Fruit fly (Drosophila melanogaster) whole organism, adult: ENCODE measurements around the gene CG32982.

Experiments used
- Crg-1 ChIP-seq: fragments of 200-800 bp; sonication (Bioruptor generic); optimal IDR thresholded peaks from 2 replicates; lab custom pipeline; 2016; ENCODE audit warnings: missing biosample characterization, missing genetic modification characterization
- Hr96 ChIP-seq: fragments of 200-800 bp; sonication (Bioruptor generic); optimal IDR thresholded peaks from 2 replicates; lab custom pipeline; 2016; ENCODE audit warnings: missing biosample characterization, missing genetic modification characterization
- bab1 ChIP-seq: fragments of 200-800 bp; sonication (Bioruptor generic); optimal IDR thresholded peaks from 3 replicates; lab custom pipeline; 2019; ENCODE audit warnings: missing biosample characterization, mild to moderate bottlenecking, missing genetic modification characterization, moderate library complexity
- cic ChIP-seq: fragments of 200-800 bp; sonication (Bioruptor generic); optimal IDR thresholded peaks from 2 replicates; lab custom pipeline; 2017; ENCODE audit warnings: missing biosample characterization, mild to moderate bottlenecking, missing genetic modification characterization, moderate library complexity
- cnc ChIP-seq, 2 experiments: fragments of >200 bp; optimal IDR thresholded peaks; 2 replicates each; lab custom pipeline; 2017
- tj ChIP-seq: fragments of 200-800 bp; sonication (Bioruptor generic); optimal IDR thresholded peaks from 3 replicates; lab custom pipeline; 2017; ENCODE audit warnings: missing biosample characterization, mild to moderate bottlenecking, missing genetic modification characterization, moderate library complexity

DNA sequence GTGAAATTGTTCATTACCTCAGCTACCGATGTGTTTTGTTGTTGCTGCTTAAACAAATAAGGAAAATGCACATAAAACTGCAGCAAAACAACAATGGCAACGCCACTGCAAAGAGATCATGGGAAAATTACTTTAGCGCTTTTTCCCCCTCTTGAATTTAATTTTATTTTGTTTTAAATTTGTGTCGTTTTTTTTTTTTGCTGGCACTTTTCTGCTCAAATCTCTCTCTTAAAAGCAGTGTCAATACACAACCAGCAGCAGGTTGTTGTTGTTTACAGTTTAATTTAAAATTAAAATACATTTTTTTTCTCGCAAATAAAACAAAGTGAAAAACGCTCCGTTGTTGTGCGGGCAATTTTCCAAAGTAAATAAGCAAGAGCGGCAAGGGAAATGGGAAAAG lies 32.2 kb downstream of the CG32982 start:
- TF ChIP-seq bab1 (no peak), Crg-1 (GFP tag; lab: Kevin White, UChicago) (no peak), cnc (optimal IDR thresholded peaks at IDR 0.05; lab: Kevin White, UChicago) (no peak), tj (GFP tag; lab: Kevin White, UChicago) (no peak), Hr96 (GFP tag; lab: Kevin White, UChicago) (no peak), cic (GFP tag; lab: Kevin White, UChicago) (no peak)
